Worm (Caenorhabditis elegans) whole organism, late embryonic: ENCODE measurements around the gene cpr-2.

ENCODE experiments used
- ama-1 ChIP-seq: fragments of 150-350 bp; optimal IDR thresholded peaks from 2 replicates; lab custom pipeline; 2014
- elt-2 ChIP-seq: sonication (generic microtip); optimal IDR thresholded peaks from 2 replicates; lab custom pipeline; 2016; ENCODE audit warnings: missing genetic modification reagents, missing genetic modification characterization, missing compliant biosample characterization
- ets-4 ChIP-seq: sonication (generic microtip); optimal IDR thresholded peaks from 2 replicates; lab custom pipeline; 2016; ENCODE audit warnings: missing genetic modification characterization, missing compliant biosample characterization
- hlh-15 ChIP-seq: sonication (generic microtip); optimal IDR thresholded peaks from 2 replicates; lab custom pipeline; 2016; ENCODE audit warnings: missing genetic modification characterization, missing compliant biosample characterization
- pat-9 ChIP-seq: fragments of 200-800 bp; sonication (Bioruptor generic); optimal IDR thresholded peaks from 2 replicates; lab custom pipeline; 2018; ENCODE audit warnings: mild to moderate bottlenecking, missing genetic modification characterization, moderate library complexity, missing compliant biosample characterization
- pqm-1 ChIP-seq: sonication (generic microtip); optimal IDR thresholded peaks from 2 replicates; lab custom pipeline; 2016; ENCODE audit warnings: missing genetic modification characterization, missing compliant biosample characterization

DNA sequence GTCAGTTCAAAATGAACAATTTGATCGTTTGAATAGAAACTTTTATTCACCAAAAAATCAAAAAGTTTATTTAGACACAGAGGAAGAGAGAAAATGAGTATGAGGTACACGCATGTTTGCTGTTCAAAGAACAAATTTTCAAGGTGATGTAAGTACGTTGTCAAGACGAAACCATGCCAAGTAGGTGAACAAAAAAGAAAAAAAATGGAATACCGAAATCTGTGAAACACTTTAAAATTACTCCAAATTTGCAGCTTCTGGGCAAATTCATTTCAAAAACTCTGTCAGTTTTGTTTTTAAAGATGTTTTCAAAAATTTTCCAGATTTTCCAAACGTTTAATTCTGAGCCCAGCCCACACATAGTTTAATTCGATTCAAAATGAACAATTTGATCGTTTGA lies 46.5 kb upstream of the cpr-2 start, which contains the start of gene nhr-271:
- no peak for TF ChIP-seq elt-2 (tag; lab: Kevin White, UChicago)
- no peak for TF ChIP-seq hlh-15 (tag; lab: Kevin White, UChicago)
- TF ChIP-seq pqm-1 (tag; lab: Kevin White, UChicago) = no peak
- TF ChIP-seq pat-9 (tag; lab: Kevin White, UChicago) = no peak
- TF ChIP-seq ets-4 = no peak
- no peak for TF ChIP-seq ama-1
